Fruit fly (Drosophila melanogaster): Measurements from ENCODE around the gene swm.

Gene swm

DNA sequence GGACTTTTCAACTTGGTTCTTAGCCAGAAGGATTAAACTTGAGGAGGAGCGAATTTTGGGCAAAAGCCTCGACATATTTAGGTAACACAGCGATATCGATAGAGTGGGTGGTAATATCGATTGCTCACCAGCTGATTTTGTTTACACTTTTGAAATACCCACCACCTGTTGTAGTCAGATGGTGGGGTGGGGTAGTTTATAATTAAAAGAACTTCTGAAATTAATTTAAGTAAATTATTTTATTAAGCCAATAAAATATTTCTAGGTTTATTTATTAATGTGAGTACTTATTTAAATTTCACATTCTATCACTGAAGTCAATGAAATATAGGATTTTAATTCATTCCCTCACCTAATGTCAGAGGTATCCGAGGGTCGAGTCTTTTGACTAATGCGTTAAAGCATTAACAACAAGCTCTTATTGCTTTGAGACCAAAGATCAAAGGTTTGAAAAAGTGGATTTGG, 3.0 kb upstream of the swm start, which contains the start of the genes CG10194 and CG18094 (continued):
- TF ChIP-seq schlank (tag; optimal IDR thresholded peaks at IDR 0.05) (no peak), CG30020 (tag; optimal IDR thresholded peaks at IDR 0.05) (no peak), CG10431 (GFP tag; optimal IDR thresholded peaks at IDR 0.05) (no peak), jumu (GFP tag; optimal IDR thresholded peaks at IDR 0.05) (no peak), CG1024 (GFP tag; IDR thresholded peaks at IDR 0.05) (no peak), trh (GFP tag; optimal IDR thresholded peaks at IDR 0.05) (no peak), CG11093 (GFP tag; IDR thresholded peaks at IDR 0.05) (no peak), Blimp-1 (GFP tag; optimal IDR thresholded peaks at IDR 0.05) (no peak), CG12942 (GFP tag; optimal IDR thresholded peaks at IDR 0.05) (no peak), CG12299 (tag; optimal IDR thresholded peaks at IDR 0.05) (no peak), CG6854 (GFP tag; optimal IDR thresholded peaks at IDR 0.05) (no peak), CG32772 (GFP tag; IDR thresholded peaks at IDR 0.05) (no peak), lbe (GFP tag; optimal IDR thresholded peaks at IDR 0.05) (no peak), da (GFP tag; optimal IDR thresholded peaks at IDR 0.05) (no peak), bowl (GFP tag; IDR thresholded peaks at IDR 0.05) (no peak), Bteb2 (GFP tag; optimal IDR thresholded peaks at IDR 0.05) (peak; percentile 17), trem (tag; optimal IDR thresholded peaks at IDR 0.05) (peak; percentile 17), her (GFP tag; optimal IDR thresholded peaks at IDR 0.05) (no peak), CG11695 (GFP tag; IDR thresholded peaks at IDR 0.05) (0 out of 3 replicates have a peak, but pooled peaks have one; percentile 32), CG2202 (tag; optimal IDR thresholded peaks at IDR 0.05) (peak; percentile 3), E2f2 (GFP tag; IDR thresholded peaks at IDR 0.05) (peak; percentile 28; the same call in 1 of the 2 replicates), CG17361 (GFP tag; IDR thresholded peaks at IDR 0.05) (no peak; the same call in 1 of the 3 replicates), chif (GFP tag; optimal IDR thresholded peaks at IDR 0.05) (no peak), tx (GFP tag; optimal IDR thresholded peaks at IDR 0.05) (no peak), pzg (GFP tag; optimal IDR thresholded peaks at IDR 0.05) (peak; percentile 41), CG13624 (GFP tag; optimal IDR thresholded peaks at IDR 0.05) (no peak), Gug (GFP tag; IDR thresholded peaks at IDR 0.05) (no peak), CG14441 (GFP tag; IDR thresholded peaks at IDR 0.05) (peak; percentile 30; the same call in 1 of the 2 replicates), Sry-β (GFP tag; optimal IDR thresholded peaks at IDR 0.05) (no peak), CG8944 (GFP tag; optimal IDR thresholded peaks at IDR 0.05) (no peak), tgo (GFP tag; IDR thresholded peaks at IDR 0.05) (no peak), az2 (GFP tag; optimal IDR thresholded peaks at IDR 0.05) (peak; percentile 56), CG10321 (GFP tag; IDR thresholded peaks at IDR 0.05) (no peak), CG12071 (GFP tag; optimal IDR thresholded peaks at IDR 0.05) (no peak), Oaz (GFP tag; IDR thresholded peaks at IDR 0.05) (no peak), eve (GFP tag; optimal IDR thresholded peaks at IDR 0.05) (no peak), abd-A (tag; optimal IDR thresholded peaks at IDR 0.05) (no peak), CG18599 (GFP tag; optimal IDR thresholded peaks at IDR 0.05) (no peak), CG9727 (GFP tag; optimal IDR thresholded peaks at IDR 0.05) (peak; percentile 38), scrt (GFP tag; optimal IDR thresholded peaks at IDR 0.05) (peak; percentile 92), CG6175 (GFP tag; IDR thresholded peaks at IDR 0.05) (no peak), CG4360 (GFP tag; IDR thresholded peaks at IDR 0.05) (no peak), CG15073 (GFP tag; optimal IDR thresholded peaks at IDR 0.05) (no peak), gro (GFP tag; optimal IDR thresholded peaks at IDR 0.05) (no peak), GATAe (GFP tag; conservative IDR thresholded peaks at IDR 0.05) (no peak), CG11456 (GFP tag; IDR thresholded peaks at IDR 0.05) (no peak), ssp (GFP tag; IDR thresholded peaks at IDR 0.05) (no peak), mam (GFP tag; optimal IDR thresholded peaks at IDR 0.05) (peak; percentile 19), CG6683 (GFP tag; optimal IDR thresholded peaks at IDR 0.05) (no peak), CG8359 (GFP tag; optimal IDR thresholded peaks at IDR 0.05; ENCODE audit: borderline replicate concordance) (no peak), CG6765 (GFP tag; optimal IDR thresholded peaks at IDR 0.05) (no peak), CG11398 (GFP tag; optimal IDR thresholded peaks at IDR 0.05) (no peak)

Measured in whole organism, embryonic.